Worm (Caenorhabditis elegans) whole organism, L3 larva: Measurements from ENCODE around the gene fbxb-103.

ENCODE experiments used
- R02D3.7 ChIP-seq: fragments of 150-350 bp; optimal IDR thresholded peaks from 2 replicates; lab custom pipeline; 2014; ENCODE audit warnings: missing biosample characterization, missing genetic modification characterization
- ZK546.5 ChIP-seq: sonication (generic microtip); optimal IDR thresholded peaks from 2 replicates; lab custom pipeline; 2017; ENCODE audit warnings: missing biosample characterization, missing genetic modification characterization
- aly-2 ChIP-seq: fragments of 150-350 bp; optimal IDR thresholded peaks from 2 replicates; lab custom pipeline; 2014; ENCODE audit warnings: missing biosample characterization, missing genetic modification characterization
- ama-1 ChIP-seq: fragments of 150-350 bp; optimal IDR thresholded peaks from 2 replicates; lab custom pipeline; 2018
- ceh-16 ChIP-seq: sonication (generic microtip); optimal IDR thresholded peaks from 2 replicates; lab custom pipeline; 2017; ENCODE audit warnings: missing biosample characterization, missing genetic modification characterization
- egl-27 ChIP-seq: sonication (generic microtip); optimal IDR thresholded peaks from 4 replicates; lab custom pipeline; 2017; ENCODE audit warnings: missing biosample characterization, missing genetic modification reagents, missing genetic modification characterization
- elt-1 ChIP-seq: fragments of 150-350 bp; optimal IDR thresholded peaks from 2 replicates; lab custom pipeline; 2014; ENCODE audit warnings: missing biosample characterization, missing genetic modification characterization
- elt-2 ChIP-seq: sonication (generic microtip); optimal IDR thresholded peaks from 2 replicates; lab custom pipeline; 2016; ENCODE audit warnings: missing genetic modification reagents, mild to moderate bottlenecking, missing genetic modification characterization, missing compliant biosample characterization
- elt-3 ChIP-seq, 3 experiments: fragments of 150-350 bp in 1 of 3; sonication (generic microtip) in 2 of 3; optimal IDR thresholded peaks; 2 replicates in 2 of 3; 4 replicates in 1 of 3; lab custom pipeline; 2014 to 2017; ENCODE audit warnings: missing biosample characterization in 3 of 3, missing genetic modification characterization in 3 of 3
- eor-1 ChIP-seq, 2 experiments: fragments of 150-350 bp; optimal IDR thresholded peaks; 2 replicates each; lab custom pipeline; 2014 to 2018; ENCODE audit warnings: missing biosample characterization in 2 of 2, missing genetic modification characterization in 2 of 2
- fkh-10 ChIP-seq: sonication (generic microtip); optimal IDR thresholded peaks from 2 replicates; lab custom pipeline; 2017; ENCODE audit warnings: missing biosample characterization, missing genetic modification reagents, missing genetic modification characterization
- fos-1 ChIP-seq: fragments of 150-350 bp; optimal IDR thresholded peaks from 2 replicates; lab custom pipeline; 2014; ENCODE audit warnings: missing biosample characterization, missing genetic modification characterization
- hmg-11 ChIP-seq: sonication (generic microtip); optimal IDR thresholded peaks from 2 replicates; lab custom pipeline; 2016; ENCODE audit warnings: missing genetic modification characterization, missing compliant biosample characterization
- jun-1 ChIP-seq: fragments of 150-350 bp; optimal IDR thresholded peaks from 2 replicates; lab custom pipeline; 2014; ENCODE audit warnings: missing biosample characterization, missing genetic modification reagents, missing genetic modification characterization
- lin-15B ChIP-seq: fragments of 150-350 bp; optimal IDR thresholded peaks from 2 replicates; lab custom pipeline; 2014; ENCODE audit warnings: missing biosample characterization, missing genetic modification characterization
- lin-39 ChIP-seq: fragments of 150-350 bp; optimal IDR thresholded peaks from 2 replicates; lab custom pipeline; 2018; ENCODE audit warnings: missing biosample characterization, missing genetic modification reagents, missing genetic modification characterization
- mdl-1 ChIP-seq: fragments of 150-350 bp; optimal IDR thresholded peaks from 2 replicates; lab custom pipeline; 2014; ENCODE audit warnings: missing biosample characterization, missing genetic modification characterization
- mml-1 ChIP-seq: fragments of 150-350 bp; sonication (generic microtip); optimal IDR thresholded peaks from 3 replicates; lab custom pipeline; 2014; ENCODE audit warnings: missing biosample characterization, missing genetic modification characterization
- nfya-1 ChIP-seq: sonication (generic microtip); optimal IDR thresholded peaks from 2 replicates; lab custom pipeline; 2017; ENCODE audit warnings: missing genetic modification characterization, mild to moderate bottlenecking, missing compliant biosample characterization, antibody characterized with exemption, moderate library complexity; ENCODE audit not compliant: insufficient read depth
- nhr-12 ChIP-seq: fragments of 150-350 bp; optimal IDR thresholded peaks from 2 replicates; lab custom pipeline; 2014; ENCODE audit warnings: missing biosample characterization, missing genetic modification characterization
- nhr-28 ChIP-seq: fragments of 150-350 bp; optimal IDR thresholded peaks from 2 replicates; lab custom pipeline; 2014; ENCODE audit warnings: missing biosample characterization, missing genetic modification characterization
- nhr-43 ChIP-seq: sonication (generic microtip); optimal IDR thresholded peaks from 2 replicates; lab custom pipeline; 2016; ENCODE audit warnings: mild to moderate bottlenecking, missing genetic modification characterization, missing compliant biosample characterization; ENCODE audit not compliant: poor library complexity, severe bottlenecking
- nhr-77 ChIP-seq: fragments of 150-350 bp; optimal IDR thresholded peaks from 2 replicates; lab custom pipeline; 2014; ENCODE audit warnings: missing biosample characterization, missing genetic modification characterization
- pha-4 ChIP-seq: fragments of 150-350 bp; optimal IDR thresholded peaks from 2 replicates; lab custom pipeline; 2014; ENCODE audit warnings: missing biosample characterization, missing genetic modification reagents, missing genetic modification characterization
- pqm-1 ChIP-seq: fragments of 150-350 bp; optimal IDR thresholded peaks from 2 replicates; lab custom pipeline; 2017; ENCODE audit warnings: missing biosample characterization, missing genetic modification characterization, inconsistent platforms
- sea-2 ChIP-seq: fragments of 150-350 bp; sonication (generic microtip); optimal IDR thresholded peaks from 4 replicates; lab custom pipeline; 2014; ENCODE audit warnings: missing biosample characterization, missing genetic modification reagents, missing genetic modification characterization
- skn-1 ChIP-seq: fragments of 150-350 bp; optimal IDR thresholded peaks from 2 replicates; lab custom pipeline; 2014; ENCODE audit warnings: missing biosample characterization, missing genetic modification characterization
- snpc-4 ChIP-seq: fragments of 150-350 bp; optimal IDR thresholded peaks from 2 replicates; lab custom pipeline; 2014; ENCODE audit warnings: missing biosample characterization, missing genetic modification characterization
- unc-62 ChIP-seq: fragments of 150-350 bp; sonication (generic microtip); optimal IDR thresholded peaks from 4 replicates; lab custom pipeline; 2014; ENCODE audit warnings: missing biosample characterization, missing genetic modification reagents, missing genetic modification characterization
- zag-1 ChIP-seq: fragments of 150-350 bp; optimal IDR thresholded peaks from 2 replicates; lab custom pipeline; 2014; ENCODE audit warnings: missing biosample characterization, missing genetic modification characterization
- ztf-11 ChIP-seq: fragments of 150-350 bp; optimal IDR thresholded peaks from 2 replicates; lab custom pipeline; 2014; ENCODE audit warnings: missing biosample characterization, missing genetic modification characterization
- ztf-4 ChIP-seq: fragments of 150-350 bp; optimal IDR thresholded peaks from 2 replicates; lab custom pipeline; 2014; ENCODE audit warnings: missing biosample characterization, missing genetic modification characterization

Gene fbxb-103

ce11 chrII:3877127-3877526, 29.8 kb upstream of the fbxb-103 start, which contains the start of gene nep-3:
Gene nep-3 (minus strand): TSS chrII:3877227.
- TF ChIP-seq snpc-4 (tag; lab: Kevin White, UChicago) (no peak), zag-1 (tag; lab: Kevin White, UChicago) (no peak), ztf-4 (tag; lab: Kevin White, UChicago) (no peak)
- TF ChIP-seq, all 47 proteins: peak for 0

- TF ChIP-seq ama-1 (lab: Kevin White, UChicago) (no peak), mdl-1 (tag; lab: Kevin White, UChicago) (no peak), elt-1 (tag; lab: Kevin White, UChicago) (no peak), zag-1 (tag; lab: Kevin White, UChicago) (no peak), ZK546.5 (tag; lab: Kevin White, UChicago) (no peak), elt-2 (tag; lab: Kevin White, UChicago) (no peak), nhr-77 (tag; lab: Kevin White, UChicago) (no peak), lin-39 (tag; lab: Kevin White, UChicago) (no peak), hmg-11 (no peak), ceh-16 (no peak), fkh-10 (GFP tag; lab: Kevin White, UChicago) (no peak), nhr-43 (tag; lab: Kevin White, UChicago) (no peak)
Observed at ce11 chrII:3877874-3878273, 29.1 kb upstream of the fbxb-103 start, which contains the start of gene sdz-7. Gene sdz-7 (minus strand): TSS chrII:3877974.

DNA sequence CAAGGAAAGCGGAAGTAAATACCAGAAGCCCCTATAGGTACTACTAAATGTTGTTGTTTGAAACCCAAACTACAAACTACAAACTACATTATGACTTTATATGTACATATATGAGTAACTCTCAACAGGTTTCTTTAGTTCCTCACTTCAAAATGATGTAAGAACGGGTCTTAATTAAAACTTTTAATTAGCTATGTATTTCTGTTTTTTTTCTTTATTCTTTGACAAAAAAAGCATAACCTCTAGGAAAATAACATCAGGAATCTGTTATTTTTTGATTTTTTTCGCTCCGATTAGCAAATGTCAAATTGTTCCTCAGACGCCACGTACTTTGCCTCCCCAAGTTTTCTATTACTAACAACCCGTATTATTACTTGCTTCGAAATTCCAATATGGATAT, 28.6 kb upstream of the fbxb-103 start, which contains the start of gene srh-250:
Gene srh-250 (plus strand): TSS at position 301 of the 400 bp plus-strand sequence.
- TF ChIP-seq nhr-77 (tag; lab: Kevin White, UChicago), result no peak
- no peak for TF ChIP-seq hmg-11
- no peak for TF ChIP-seq mml-1 (tag; lab: Kevin White, UChicago)
- TF ChIP-seq aly-2 (tag; lab: Kevin White, UChicago), result no peak
- TF ChIP-seq jun-1 (tag; lab: Kevin White, UChicago), result no peak
- TF ChIP-seq egl-27, result no peak
- no peak for TF ChIP-seq lin-15B (tag; lab: Kevin White, UChicago)
- TF ChIP-seq nfya-1 (tag; lab: Kevin White, UChicago), result no peak
- no peak for TF ChIP-seq skn-1 (tag; lab: Kevin White, UChicago)
- TF ChIP-seq sea-2 (GFP tag; lab: Kevin White, UChicago), result no peak
- no peak for TF ChIP-seq lin-39 (tag; lab: Kevin White, UChicago)
- no peak for TF ChIP-seq unc-62 (GFP tag; lab: Kevin White, UChicago)

ce11 chrII:3879945-3880344, 27.0 kb upstream of the fbxb-103 start, which contains the start of gene nhr-166:
Gene nhr-166 (plus strand): TSS chrII:3880245.
- TF ChIP-seq fos-1 (tag; lab: Kevin White, UChicago) (no peak), nhr-12 (tag; lab: Kevin White, UChicago) (no peak), snpc-4 (tag; lab: Kevin White, UChicago) (no peak), eor-1 (tag; optimal IDR thresholded peaks at IDR 0.05; lab: Kevin White, UChicago) (no peak), elt-3 (tag; optimal IDR thresholded peaks at IDR 0.05; lab: Kevin White, UChicago) (no peak), R02D3.7 (tag; lab: Kevin White, UChicago) (no peak), unc-62 (GFP tag; lab: Kevin White, UChicago) (no peak)

DNA sequence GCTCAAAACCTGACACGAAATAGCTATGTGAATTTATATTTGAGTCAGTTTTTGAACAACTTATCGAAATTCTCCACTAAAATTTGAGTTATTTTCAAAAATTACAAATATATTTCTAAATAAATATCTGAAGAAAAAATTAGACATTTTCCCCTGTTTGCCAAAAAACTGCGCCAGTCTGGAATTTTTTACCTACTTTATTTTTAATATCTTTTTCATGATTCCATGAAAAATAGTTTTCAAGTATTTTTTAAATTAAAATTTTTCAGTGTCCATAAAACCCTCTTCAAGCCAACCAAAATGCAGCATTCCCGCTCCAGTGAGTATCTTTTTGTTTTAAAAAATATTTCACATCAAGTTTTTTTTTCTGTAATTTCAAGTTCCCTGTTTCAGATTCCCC, 15.8 kb upstream of the fbxb-103 start, which contains the start of gene F53C3.8:
Gene F53C3.8 (plus strand): TSS at position 301 of the 400 bp plus-strand sequence.
- TF ChIP-seq mdl-1 (tag; lab: Kevin White, UChicago) (no peak), zag-1 (tag; lab: Kevin White, UChicago) (no peak), mml-1 (tag; lab: Kevin White, UChicago) (no peak), ztf-4 (tag; lab: Kevin White, UChicago) (no peak), elt-2 (tag; lab: Kevin White, UChicago) (no peak), egl-27 (no peak)
- TF ChIP-seq, all 47 proteins: peak for 0

DNA sequence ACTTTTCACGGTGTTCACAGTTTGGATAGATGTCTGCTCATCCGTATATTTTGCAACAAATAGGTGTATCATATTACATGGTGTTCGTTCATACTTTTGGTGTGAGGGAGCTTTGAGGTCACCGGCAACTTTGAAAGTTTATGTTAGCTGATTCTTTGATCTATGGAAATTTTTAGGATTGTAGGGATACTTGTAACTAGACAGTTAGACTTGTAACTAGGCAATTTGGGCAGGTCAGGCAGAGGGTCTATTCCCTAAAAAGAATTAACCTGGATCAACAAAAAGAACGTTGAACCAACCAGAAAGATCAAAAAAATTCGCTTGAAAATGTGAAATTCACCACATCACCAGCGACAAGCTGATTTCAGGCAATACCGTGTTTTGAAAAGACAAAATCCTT, 13.0 kb upstream of the fbxb-103 start:
- no peak for TF ChIP-seq unc-62 (GFP tag; lab: Kevin White, UChicago)
- TF ChIP-seq pqm-1, result no peak
- TF ChIP-seq elt-2 (tag; lab: Kevin White, UChicago), result no peak
- TF ChIP-seq ceh-16, result no peak
- TF ChIP-seq pha-4 (tag; lab: Kevin White, UChicago), result no peak
- no peak for TF ChIP-seq nhr-28 (tag; lab: Kevin White, UChicago)
- no peak for TF ChIP-seq mdl-1 (tag; lab: Kevin White, UChicago)
- no peak for TF ChIP-seq nhr-12 (tag; lab: Kevin White, UChicago)
- TF ChIP-seq skn-1 (tag; lab: Kevin White, UChicago), result no peak
- TF ChIP-seq zag-1 (tag; lab: Kevin White, UChicago), result no peak
- no peak for TF ChIP-seq jun-1 (tag; lab: Kevin White, UChicago)
- TF ChIP-seq fos-1 (tag; lab: Kevin White, UChicago), result no peak
- no peak for TF ChIP-seq ztf-11
- no peak for TF ChIP-seq R02D3.7 (tag; lab: Kevin White, UChicago)
- TF ChIP-seq hmg-11, result no peak
- no peak for TF ChIP-seq snpc-4 (tag; lab: Kevin White, UChicago)
